Fruit fly (Drosophila melanogaster): ENCODE data around the gene p24-2.

- no peak for TF ChIP-seq Sin3A (optimal IDR thresholded peaks at IDR 0.05)
- TF ChIP-seq psq (optimal IDR thresholded peaks at IDR 0.05) = no peak
- no peak for TF ChIP-seq ttk (optimal IDR thresholded peaks at IDR 0.05)
- no peak for TF ChIP-seq Myc (optimal IDR thresholded peaks at IDR 0.05)
Measured at dm6 chr3R:9701897-9702296, 9.3 kb upstream of the p24-2 start.
